Worm (Caenorhabditis elegans) whole organism, midembryonic: ENCODE measurements around the gene grl-12.

ENCODE experiments used
- cog-1 ChIP-seq: sonication (generic microtip); optimal IDR thresholded peaks from 2 replicates; lab custom pipeline; 2016; ENCODE audit warnings: missing genetic modification characterization, missing compliant biosample characterization
- flt-1 ChIP-seq: fragments of 200-800 bp; sonication (Bioruptor generic); IDR thresholded peaks from 2 replicates; pipeline ENCODE4 v1.3.6; 2022; ENCODE audit warnings: missing genetic modification characterization, missing compliant biosample characterization
- ref-1 ChIP-seq: fragments of 200-800 bp; sonication (Bioruptor generic); conservative IDR thresholded peaks from 2 replicates; pipeline ENCODE4 v1.3.6; 2022; ENCODE audit warnings: missing genetic modification reagents, missing genetic modification characterization, missing compliant biosample characterization
- ztf-23 ChIP-seq: fragments of 200-800 bp; sonication (Bioruptor generic); IDR thresholded peaks from 2 replicates; pipeline ENCODE4 v1.3.6; 2022; ENCODE audit warnings: missing genetic modification reagents, missing genetic modification characterization, missing compliant biosample characterization

DNA sequence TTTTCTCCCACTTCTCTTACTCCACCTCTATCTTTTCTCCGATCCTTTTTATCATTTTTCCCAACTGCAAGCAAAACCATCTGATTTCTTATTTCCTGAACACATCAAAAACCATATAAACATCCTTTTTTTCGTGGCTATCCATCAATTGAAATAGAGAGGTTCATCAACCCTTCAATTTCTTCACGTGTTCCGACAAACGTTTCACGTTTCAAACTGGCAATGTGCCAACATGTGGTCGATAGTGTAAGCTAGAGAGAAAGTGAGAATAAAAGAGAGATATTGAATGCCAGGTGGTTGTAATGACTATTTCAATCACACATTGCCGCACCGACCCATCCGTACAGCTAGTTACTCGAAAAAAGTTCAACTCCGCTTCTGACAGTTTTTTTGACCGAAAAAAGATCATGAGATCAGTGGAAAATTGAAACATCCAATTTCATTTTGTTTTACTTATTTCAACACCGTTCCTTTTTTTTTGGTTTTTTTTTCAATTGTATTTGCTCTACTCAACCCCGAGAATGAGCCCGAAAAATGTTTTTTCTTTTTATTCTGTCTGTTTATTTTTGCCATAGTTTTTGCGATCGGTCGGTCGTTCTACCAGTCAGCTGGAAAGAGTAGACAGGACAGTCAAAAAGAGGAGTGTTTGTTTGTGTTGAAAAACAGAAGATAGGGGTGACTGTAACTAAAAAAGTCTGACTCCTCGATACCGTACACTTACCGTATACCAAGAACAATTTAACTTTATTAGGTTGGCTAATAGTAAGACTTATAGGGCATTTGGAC lies 22.0 kb upstream of the grl-12 start:
- TF ChIP-seq ztf-23 (GFP tag; lab: Robert Waterston, UW): no peak
- TF ChIP-seq flt-1: no peak
- TF ChIP-seq cog-1 (tag; lab: Kevin White, UChicago): no peak
- TF ChIP-seq ref-1 (GFP tag; lab: Robert Waterston, UW): no peak
